Fruit fly (Drosophila melanogaster) Kc167 (cell line): ENCODE measurements around the gene CG3091.

Source experiments
- Myc ChIP-seq: fragments of >200 bp; optimal IDR thresholded peaks from 2 replicates; lab custom pipeline; 2017; ENCODE audit warnings: missing external identifiers
- Sin3A ChIP-seq: fragments of >200 bp; optimal IDR thresholded peaks from 2 replicates; lab custom pipeline; 2018; ENCODE audit warnings: missing external identifiers
- h ChIP-seq: fragments of >200 bp; optimal IDR thresholded peaks from 3 replicates; lab custom pipeline; 2018; ENCODE audit warnings: missing external identifiers
- insv ChIP-seq: fragments of >200 bp; optimal IDR thresholded peaks from 3 replicates; lab custom pipeline; 2018; ENCODE audit warnings: missing external identifiers
- psq ChIP-seq: fragments of >200 bp; optimal IDR thresholded peaks from 2 replicates; lab custom pipeline; 2017; ENCODE audit warnings: missing external identifiers
- ttk ChIP-seq: sonication (Bioruptor generic); optimal IDR thresholded peaks from 2 replicates; lab custom pipeline; 2017; ENCODE audit warnings: missing external identifiers

Gene CG3091

dm6 chrX:2274704-2275199 is 20.8 kb upstream of the CG3091 start, which contains the start of gene Grp170:
TSS of gene Grp170 (minus strand) at chrX:2275068.
- no peak for TF ChIP-seq h (lab: Kevin White, UChicago)
- TF ChIP-seq insv = no peak
- no peak for TF ChIP-seq psq (lab: Kevin White, UChicago)
- no peak for TF ChIP-seq Myc (lab: Kevin White, UChicago)
- TF ChIP-seq Sin3A (lab: Kevin White, UChicago) = no peak
- TF ChIP-seq ttk (lab: Kevin White, UChicago) = no peak

dm6 chrX:2270557-2270930 is 16.5 kb upstream of the CG3091 start, which contains the start of gene CG2924:
TSS of gene CG2924 (minus strand) at chrX:2270761.
- TF ChIP-seq ttk (lab: Kevin White, UChicago) (no peak), insv (no peak), psq (lab: Kevin White, UChicago) (no peak), h (lab: Kevin White, UChicago) (no peak), Sin3A (lab: Kevin White, UChicago) (no peak), Myc (lab: Kevin White, UChicago) (no peak)

dm6 chrX:2269822-2270556 is 16.0 kb upstream of the CG3091 start:
- TF ChIP-seq h (lab: Kevin White, UChicago) (no peak), Myc (lab: Kevin White, UChicago) (no peak), psq (lab: Kevin White, UChicago) (no peak), ttk (lab: Kevin White, UChicago) (no peak), Sin3A (lab: Kevin White, UChicago) (no peak), insv (no peak)

dm6 chrX:2262511-2262910 is 8.5 kb upstream of the CG3091 start, which contains the start of the genes temp and CG3071:
TSS of gene temp (minus strand) at chrX:2262515.
TSS of gene CG3071 (plus strand) at chrX:2262837.
- TF ChIP-seq Myc (lab: Kevin White, UChicago) (no peak), Sin3A (lab: Kevin White, UChicago) (no peak), insv (no peak), psq (lab: Kevin White, UChicago) (no peak), ttk (lab: Kevin White, UChicago) (no peak), h (lab: Kevin White, UChicago) (no peak)

dm6 chrX:2259763-2260162 is 5.8 kb upstream of the CG3091 start, which contains the start of gene CG3078:
TSS of gene CG3078 (minus strand) at chrX:2259863.
- TF ChIP-seq Sin3A (lab: Kevin White, UChicago) = no peak
- TF ChIP-seq ttk (lab: Kevin White, UChicago) = no peak
- TF ChIP-seq Myc (lab: Kevin White, UChicago) = no peak
- no peak for TF ChIP-seq psq (lab: Kevin White, UChicago)
- no peak for TF ChIP-seq insv
- no peak for TF ChIP-seq h (lab: Kevin White, UChicago)

- TF ChIP-seq Sin3A (lab: Kevin White, UChicago) = no peak
- TF ChIP-seq h (lab: Kevin White, UChicago) = no peak
- TF ChIP-seq ttk (lab: Kevin White, UChicago) = no peak
- TF ChIP-seq insv = no peak
- TF ChIP-seq psq (lab: Kevin White, UChicago) = no peak
- no peak for TF ChIP-seq Myc (lab: Kevin White, UChicago)
Observed at dm6 chrX:2258602-2259233, 4.7 kb upstream of the CG3091 start.

- TF ChIP-seq h (lab: Kevin White, UChicago) (no peak), insv (no peak), psq (lab: Kevin White, UChicago) (no peak), ttk (lab: Kevin White, UChicago) (no peak), Myc (lab: Kevin White, UChicago) (no peak), Sin3A (lab: Kevin White, UChicago) (no peak)
Observed at dm6 chrX:2255035-2255434, 1.0 kb upstream of the CG3091 start.

- no peak for TF ChIP-seq Sin3A (lab: Kevin White, UChicago)
- no peak for TF ChIP-seq ttk (lab: Kevin White, UChicago)
- no peak for TF ChIP-seq Myc (lab: Kevin White, UChicago)
- no peak for TF ChIP-seq insv
- TF ChIP-seq h (lab: Kevin White, UChicago) = no peak
- TF ChIP-seq psq (lab: Kevin White, UChicago) = no peak
Observed at dm6 chrX:2251688-2252087, 2.3 kb downstream of the CG3091 start, which contains the start of gene CG3191. TSS of gene CG3191 (minus strand) at chrX:2251993.

dm6 chrX:2249763-2250162 is 4.2 kb downstream of the CG3091 start, which contains the start of gene crn:
TSS of gene crn (minus strand) at chrX:2249983.
- TF ChIP-seq Sin3A (lab: Kevin White, UChicago) = no peak
- no peak for TF ChIP-seq psq (lab: Kevin White, UChicago)
- TF ChIP-seq Myc (lab: Kevin White, UChicago) = no peak
- TF ChIP-seq h (lab: Kevin White, UChicago) = no peak
- no peak for TF ChIP-seq ttk (lab: Kevin White, UChicago)
- TF ChIP-seq insv = no peak

dm6 chrX:2245931-2246330 is 8.1 kb downstream of the CG3091 start, which contains the start of gene Or2a:
TSS of gene Or2a (plus strand) at chrX:2246231.
- TF ChIP-seq ttk (lab: Kevin White, UChicago) = no peak
- TF ChIP-seq psq (lab: Kevin White, UChicago) = no peak
- no peak for TF ChIP-seq Sin3A (lab: Kevin White, UChicago)
- no peak for TF ChIP-seq insv
- no peak for TF ChIP-seq h (lab: Kevin White, UChicago)
- TF ChIP-seq Myc (lab: Kevin White, UChicago) = no peak

- TF ChIP-seq Myc (lab: Kevin White, UChicago) = no peak
- TF ChIP-seq ttk (lab: Kevin White, UChicago) = no peak
Observed at dm6 chrX:2244753-2245152, 9.2 kb downstream of the CG3091 start.
